Fruit fly (Drosophila melanogaster) whole organism, prepupa: ENCODE results near the gene mamo.

ENCODE experiments used
- Blimp-1 ChIP-seq: fragments of 200-800 bp; sonication (Bioruptor generic); optimal IDR thresholded peaks from 3 replicates; lab custom pipeline; 2017; ENCODE audit warnings: missing biosample characterization, missing genetic modification characterization, mild to moderate bottlenecking, moderate library complexity, missing genetic modification reagents
- CG10631 ChIP-seq: fragments of 200-800 bp; sonication (Bioruptor generic); optimal IDR thresholded peaks from 2 replicates; lab custom pipeline; 2016; ENCODE audit warnings: missing biosample characterization, missing genetic modification characterization
- CG10669 ChIP-seq: fragments of 200-800 bp; sonication (Bioruptor generic); optimal IDR thresholded peaks from 3 replicates; lab custom pipeline; 2018; ENCODE audit warnings: missing biosample characterization, mild to moderate bottlenecking, missing genetic modification characterization, moderate library complexity
- CG11294 ChIP-seq: fragments of 200-800 bp; sonication (Bioruptor generic); IDR thresholded peaks from 2 replicates; pipeline ENCODE4 v1.3.6; 2022; ENCODE audit warnings: missing biosample characterization, missing genetic modification characterization
- CG11762 ChIP-seq: fragments of 200-800 bp; sonication (Bioruptor generic); optimal IDR thresholded peaks from 3 replicates; lab custom pipeline; 2016; ENCODE audit warnings: missing biosample characterization, missing genetic modification characterization; ENCODE audit not compliant: insufficient read depth
- CG11902 ChIP-seq: fragments of 200-800 bp; sonication (Bioruptor generic); optimal IDR thresholded peaks from 3 replicates; lab custom pipeline; 2016; ENCODE audit warnings: missing biosample characterization, missing genetic modification characterization
- CG15336 ChIP-seq: fragments of 200-800 bp; sonication (Bioruptor generic); IDR thresholded peaks from 2 replicates; pipeline ENCODE4 v1.3.6; 2022; ENCODE audit warnings: missing biosample characterization, missing genetic modification characterization
- CG16779 ChIP-seq: fragments of 200-800 bp; sonication (Bioruptor generic); optimal IDR thresholded peaks from 3 replicates; lab custom pipeline; 2017; ENCODE audit warnings: missing biosample characterization, mild to moderate bottlenecking, missing genetic modification characterization
- CG3032 ChIP-seq: fragments of 200-800 bp; optimal IDR thresholded peaks from 2 replicates; lab custom pipeline; 2019; ENCODE audit warnings: missing biosample characterization, mild to moderate bottlenecking, missing genetic modification characterization, moderate library complexity
- CG31627 ChIP-seq: fragments of 200-800 bp; sonication (Bioruptor generic); optimal IDR thresholded peaks from 3 replicates; lab custom pipeline; 2016; ENCODE audit warnings: missing biosample characterization, missing genetic modification characterization
- CG34406 ChIP-seq: fragments of 200-800 bp; sonication (Bioruptor generic); optimal IDR thresholded peaks from 3 replicates; lab custom pipeline; 2016; ENCODE audit warnings: missing biosample characterization, missing genetic modification characterization
- CG3919 ChIP-seq: fragments of 200-800 bp; sonication (Bioruptor generic); optimal IDR thresholded peaks from 3 replicates; lab custom pipeline; 2016; ENCODE audit warnings: missing biosample characterization, missing genetic modification characterization
- CG4318 ChIP-seq: fragments of 200-800 bp; sonication (Bioruptor generic); optimal IDR thresholded peaks from 3 replicates; lab custom pipeline; 2017; ENCODE audit warnings: missing biosample characterization, mild to moderate bottlenecking, missing genetic modification characterization
- CG6163 ChIP-seq: fragments of 200-800 bp; sonication (Bioruptor generic); IDR thresholded peaks from 3 replicates; pipeline ENCODE4 v1.3.6; 2022; ENCODE audit warnings: missing biosample characterization, missing genetic modification characterization
- CG6276 ChIP-seq: fragments of 200-800 bp; sonication (Bioruptor generic); optimal IDR thresholded peaks from 2 replicates; lab custom pipeline; 2017; ENCODE audit warnings: missing biosample characterization, mild to moderate bottlenecking, missing genetic modification characterization
- CG6792 ChIP-seq: fragments of 200-800 bp; sonication (Bioruptor generic); optimal IDR thresholded peaks from 3 replicates; lab custom pipeline; 2016; ENCODE audit warnings: missing biosample characterization, missing genetic modification characterization
- CG6854 ChIP-seq: fragments of 200-800 bp; sonication (Bioruptor generic); optimal IDR thresholded peaks from 2 replicates; lab custom pipeline; 2017; ENCODE audit warnings: missing biosample characterization, mild to moderate bottlenecking, missing genetic modification characterization
- CG7368 ChIP-seq: fragments of 200-800 bp; sonication (Bioruptor generic); optimal IDR thresholded peaks from 3 replicates; lab custom pipeline; 2016; ENCODE audit warnings: missing biosample characterization, missing genetic modification characterization
- CG8119 ChIP-seq: fragments of 200-800 bp; sonication (Bioruptor generic); IDR thresholded peaks from 3 replicates; pipeline ENCODE4 v1.3.6; 2022; ENCODE audit warnings: missing biosample characterization, missing genetic modification characterization
- CG8319 ChIP-seq: fragments of 200-800 bp; sonication (Bioruptor generic); optimal IDR thresholded peaks from 3 replicates; lab custom pipeline; 2016; ENCODE audit warnings: missing biosample characterization, missing genetic modification characterization
- CG8632 ChIP-seq: fragments of 200-800 bp; sonication (Bioruptor generic); optimal IDR thresholded peaks from 3 replicates; lab custom pipeline; 2016; ENCODE audit warnings: missing biosample characterization, missing genetic modification characterization
- CG9139 ChIP-seq: fragments of 200-800 bp; sonication (Bioruptor generic); optimal IDR thresholded peaks from 3 replicates; lab custom pipeline; 2017; ENCODE audit warnings: missing biosample characterization, mild to moderate bottlenecking, missing genetic modification characterization
- Eip75B ChIP-seq: fragments of 200-800 bp; sonication (Bioruptor generic); optimal IDR thresholded peaks from 3 replicates; lab custom pipeline; 2016; ENCODE audit warnings: missing biosample characterization, missing genetic modification characterization
- Eip78C ChIP-seq: fragments of 200-800 bp; sonication (Bioruptor generic); peaks from one replicate; lab custom pipeline; 2016; ENCODE audit warnings: missing biosample characterization, missing genetic modification characterization
- Eip93F ChIP-seq: fragments of 200-800 bp; sonication (Bioruptor generic); optimal IDR thresholded peaks from 2 replicates; lab custom pipeline; 2016; ENCODE audit warnings: missing biosample characterization, mild to moderate bottlenecking, missing genetic modification characterization
- Gug ChIP-seq: fragments of 200-800 bp; sonication (Bioruptor generic); IDR thresholded peaks from 2 replicates; pipeline ENCODE4 v1.3.6; 2022; ENCODE audit warnings: missing biosample characterization, missing genetic modification characterization
- Hr38 ChIP-seq: sonication (Bioruptor generic); optimal IDR thresholded peaks from 2 replicates; lab custom pipeline; 2016; ENCODE audit warnings: missing biosample characterization, missing genetic modification characterization
- Hr39 ChIP-seq: fragments of 200-800 bp; sonication (Bioruptor generic); optimal IDR thresholded peaks from 2 replicates; lab custom pipeline; 2016; ENCODE audit warnings: missing biosample characterization, missing genetic modification characterization
- Hr4 ChIP-seq: fragments of 200-800 bp; sonication (Bioruptor generic); optimal IDR thresholded peaks from 3 replicates; lab custom pipeline; 2016; ENCODE audit warnings: missing biosample characterization, missing genetic modification characterization
- Lpt ChIP-seq: fragments of 200-800 bp; sonication (Bioruptor generic); optimal IDR thresholded peaks from 3 replicates; lab custom pipeline; 2016; ENCODE audit warnings: missing biosample characterization, missing genetic modification characterization
- Smox ChIP-seq: fragments of 200-800 bp; sonication (Bioruptor generic); optimal IDR thresholded peaks from 3 replicates; lab custom pipeline; 2016; ENCODE audit warnings: missing biosample characterization, missing genetic modification characterization
- Sox102F ChIP-seq: fragments of 200-800 bp; sonication (Bioruptor generic); optimal IDR thresholded peaks from 2 replicates; lab custom pipeline; 2016; ENCODE audit warnings: missing biosample characterization, mild to moderate bottlenecking, missing genetic modification characterization
- Sox15 ChIP-seq: fragments of 200-800 bp; sonication (Bioruptor generic); optimal IDR thresholded peaks from 3 replicates; lab custom pipeline; 2016; ENCODE audit warnings: missing biosample characterization, missing genetic modification characterization
- achi ChIP-seq: fragments of 200-800 bp; sonication (Bioruptor generic); optimal IDR thresholded peaks from 3 replicates; lab custom pipeline; 2016; ENCODE audit warnings: missing biosample characterization, missing genetic modification characterization
- dac ChIP-seq: fragments of 200-800 bp; sonication (Bioruptor generic); optimal IDR thresholded peaks from 2 replicates; lab custom pipeline; 2017; ENCODE audit warnings: missing biosample characterization, mild to moderate bottlenecking, missing genetic modification characterization
- dsx ChIP-seq: fragments of 200-800 bp; optimal IDR thresholded peaks from 3 replicates; lab custom pipeline; 2019; ENCODE audit warnings: missing biosample characterization, mild to moderate bottlenecking, missing genetic modification characterization, moderate library complexity; ENCODE audit not compliant: poor library complexity, severe bottlenecking
- eg ChIP-seq: fragments of 200-800 bp; sonication (Bioruptor generic); IDR thresholded peaks from 3 replicates; pipeline ENCODE4 v1.3.6; 2022; ENCODE audit warnings: missing biosample characterization, missing genetic modification characterization
- esn ChIP-seq: fragments of 200-800 bp; sonication (Bioruptor generic); optimal IDR thresholded peaks from 2 replicates; lab custom pipeline; 2016; ENCODE audit warnings: missing biosample characterization, mild to moderate bottlenecking, missing genetic modification characterization, moderate library complexity
- fd59A ChIP-seq: fragments of 200-800 bp; sonication (Bioruptor generic); optimal IDR thresholded peaks from 2 replicates; lab custom pipeline; 2017; ENCODE audit warnings: missing biosample characterization, mild to moderate bottlenecking, missing genetic modification characterization, missing genetic modification reagents
- fd85E ChIP-seq: fragments of 200-800 bp; sonication (Bioruptor generic); optimal IDR thresholded peaks from 3 replicates; lab custom pipeline; 2016; ENCODE audit warnings: missing biosample characterization, missing genetic modification characterization
- lz ChIP-seq: fragments of 200-800 bp; sonication (Bioruptor generic); optimal IDR thresholded peaks from 3 replicates; lab custom pipeline; 2016; ENCODE audit warnings: missing biosample characterization, missing genetic modification characterization
- pdm3 ChIP-seq: fragments of 200-800 bp; sonication (Bioruptor generic); optimal IDR thresholded peaks from 3 replicates; lab custom pipeline; 2016; ENCODE audit warnings: missing biosample characterization, missing genetic modification characterization
- salr ChIP-seq, 2 experiments: fragments of 200-800 bp; sonication (Bioruptor generic); optimal IDR thresholded peaks; 3 replicates each; lab custom pipeline; 2016 to 2018; ENCODE audit warnings: missing biosample characterization in 2 of 2, missing genetic modification characterization in 2 of 2, mild to moderate bottlenecking in 1 of 2
- spab ChIP-seq: fragments of 200-800 bp; sonication (Bioruptor generic); optimal IDR thresholded peaks from 2 replicates; lab custom pipeline; 2017; ENCODE audit warnings: missing biosample characterization, mild to moderate bottlenecking, missing genetic modification characterization, missing genetic modification reagents
- ss ChIP-seq, 2 experiments: fragments of 200-800 bp; sonication (Bioruptor generic); optimal IDR thresholded peaks; 2 replicates in 1 of 2; 3 replicates in 1 of 2; lab custom pipeline; 2017 to 2018; ENCODE audit warnings: mild to moderate bottlenecking in 2 of 2, missing biosample characterization in 2 of 2, missing genetic modification characterization in 2 of 2, moderate library complexity in 1 of 2
- topi ChIP-seq: fragments of 200-800 bp; sonication (Bioruptor generic); optimal IDR thresholded peaks from 3 replicates; lab custom pipeline; 2016; ENCODE audit warnings: missing biosample characterization, missing genetic modification characterization
- vri ChIP-seq: fragments of 200-800 bp; sonication (Bioruptor generic); optimal IDR thresholded peaks from 3 replicates; lab custom pipeline; 2016; ENCODE audit warnings: missing biosample characterization, mild to moderate bottlenecking, missing genetic modification characterization

The mamo gene

DNA sequence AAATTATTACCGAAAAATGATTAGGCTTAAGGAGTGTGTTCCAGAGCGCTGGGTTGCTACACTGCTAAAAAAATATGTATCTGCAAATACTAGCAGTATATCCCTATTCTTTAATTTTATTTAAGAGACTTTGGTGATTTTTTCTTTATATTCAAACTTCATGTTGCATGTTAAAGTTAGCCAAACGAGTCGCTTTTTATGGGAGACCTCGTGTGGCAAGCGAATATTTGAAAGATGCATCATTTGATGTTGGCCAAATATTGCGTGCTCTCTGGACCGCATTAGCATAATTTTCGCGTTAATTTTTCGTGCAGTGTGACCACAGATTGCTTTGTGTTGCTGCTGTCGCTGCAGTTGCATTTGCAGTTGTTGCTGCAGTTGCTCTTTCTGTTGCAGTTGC is 83.2 kb downstream of the mamo start (continued):
- TF ChIP-seq CG8319 (GFP tag; lab: Kevin White, UChicago) = no peak
- no peak for TF ChIP-seq Sox102F (GFP tag; lab: Kevin White, UChicago)
- TF ChIP-seq lz = no peak
- TF ChIP-seq CG10669 (GFP tag; lab: Kevin White, UChicago) = no peak
- TF ChIP-seq Lpt = no peak
- no peak for TF ChIP-seq CG7368 (GFP tag; lab: Kevin White, UChicago)
- no peak for TF ChIP-seq Hr39 (GFP tag; lab: Kevin White, UChicago)
- no peak for TF ChIP-seq CG9139 (GFP tag; lab: Kevin White, UChicago)
- no peak for TF ChIP-seq topi (GFP tag; lab: Kevin White, UChicago)
- TF ChIP-seq Eip78C (GFP tag; lab: Kevin White, UChicago) = peak; percentile 54
- no peak for TF ChIP-seq salr (GFP tag; optimal IDR thresholded peaks at IDR 0.05; lab: Kevin White, UChicago)
- TF ChIP-seq Blimp-1 (GFP tag; lab: Kevin White, UChicago) = no peak
- peak; percentile 44 for TF ChIP-seq CG15336

DNA sequence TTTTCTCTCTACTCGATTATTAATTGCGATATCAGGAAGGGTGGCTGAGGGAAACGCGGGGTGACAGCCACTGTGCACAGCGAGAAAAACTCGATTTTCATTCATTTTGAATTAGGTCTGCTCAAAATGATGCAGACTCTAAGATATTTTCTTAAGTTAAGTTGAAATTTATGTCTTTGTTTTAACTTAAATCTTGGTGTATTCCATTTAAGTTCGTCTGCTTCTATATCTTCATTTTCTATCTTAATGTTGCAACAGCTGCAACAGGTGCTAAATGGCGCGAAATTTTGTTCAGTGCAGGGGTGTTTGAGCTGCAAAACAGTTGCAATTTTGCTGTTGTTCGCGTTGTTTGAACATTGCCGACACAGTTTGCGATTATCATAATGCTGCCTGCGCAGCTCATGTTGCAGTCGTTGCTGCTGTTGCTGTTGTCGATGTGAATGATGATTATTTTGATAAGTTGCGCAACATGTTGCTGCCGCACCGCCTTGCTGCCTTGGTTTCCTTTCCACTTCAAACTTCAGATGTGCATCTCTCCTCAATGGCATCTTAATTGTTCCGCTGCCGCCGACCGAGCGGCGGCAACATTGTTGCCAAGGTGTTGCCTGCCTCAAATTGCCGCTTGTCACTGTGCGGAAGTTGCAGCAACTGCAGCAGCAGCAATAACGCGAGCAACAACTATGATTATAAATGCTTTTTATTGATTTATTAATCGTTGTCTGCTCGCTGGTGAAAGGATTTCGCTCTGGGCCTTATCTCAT is 84.1 kb downstream of the mamo start:
- TF ChIP-seq CG6792 (peak; percentile 18), Hr4 (GFP tag; lab: Kevin White, UChicago) (peak; percentile 43), CG11902 (GFP tag; lab: Kevin White, UChicago) (no peak), dsx (GFP tag; lab: Kevin White, UChicago) (peak; percentile 63), CG9139 (GFP tag; lab: Kevin White, UChicago) (no peak), CG3032 (peak; percentile 58), Hr38 (GFP tag; lab: Kevin White, UChicago) (no peak), CG4318 (GFP tag; lab: Kevin White, UChicago) (peak; percentile 15), Eip78C (GFP tag; lab: Kevin White, UChicago) (peak; percentile 82), Lpt (no peak), achi (GFP tag; lab: Kevin White, UChicago) (peak; percentile 35), Eip93F (GFP tag; lab: Kevin White, UChicago) (no peak), Eip75B (GFP tag; lab: Kevin White, UChicago) (peak; percentile 37), CG15336 (no peak; the same call in none of the 2 replicates), CG6854 (GFP tag; lab: Kevin White, UChicago) (no peak), spab (GFP tag; lab: Kevin White, UChicago) (no peak), Sox15 (GFP tag; lab: Kevin White, UChicago) (no peak), Hr39 (GFP tag; lab: Kevin White, UChicago) (no peak), fd59A (GFP tag; lab: Kevin White, UChicago) (no peak), vri (no peak), eg (GFP tag; lab: Robert Waterston, UW) (0 out of 3 replicates have a peak, but pooled peaks have one; percentile 28), CG16779 (tag; lab: Kevin White, UChicago) (no peak), dac (GFP tag; lab: Kevin White, UChicago) (no peak), esn (GFP tag; lab: Kevin White, UChicago) (no peak), pdm3 (GFP tag; lab: Kevin White, UChicago) (peak; percentile 38), CG10631 (peak; percentile 44), CG3919 (GFP tag; lab: Kevin White, UChicago) (peak; percentile 36), fd85E (GFP tag; lab: Kevin White, UChicago) (no peak), CG31627 (GFP tag; lab: Kevin White, UChicago) (peak; percentile 6), CG6163 (0 out of 3 replicates have a peak, but pooled peaks have one; percentile 38), CG11762 (GFP tag; lab: Kevin White, UChicago) (no peak), CG11294 (GFP tag; lab: Robert Waterston, UW) (no peak), Blimp-1 (GFP tag; lab: Kevin White, UChicago) (no peak), CG8632 (peak; percentile 6), lz (peak; percentile 11), topi (GFP tag; lab: Kevin White, UChicago) (no peak), ss (GFP tag; optimal IDR thresholded peaks at IDR 0.05; lab: Kevin White, UChicago) (peak; percentile 14 to 16), Smox (GFP tag; lab: Kevin White, UChicago) (no peak), CG6276 (GFP tag; lab: Kevin White, UChicago) (peak; percentile 16), CG8119 (GFP tag; lab: Robert Waterston, UW) (peak; percentile 50; the same call in 1 of the 3 replicates), CG34406 (no peak), CG10669 (GFP tag; lab: Kevin White, UChicago) (peak; percentile 42), Gug (no peak)
